Worm (Caenorhabditis elegans): ENCODE data around the gene F47B8.2.

DNA sequence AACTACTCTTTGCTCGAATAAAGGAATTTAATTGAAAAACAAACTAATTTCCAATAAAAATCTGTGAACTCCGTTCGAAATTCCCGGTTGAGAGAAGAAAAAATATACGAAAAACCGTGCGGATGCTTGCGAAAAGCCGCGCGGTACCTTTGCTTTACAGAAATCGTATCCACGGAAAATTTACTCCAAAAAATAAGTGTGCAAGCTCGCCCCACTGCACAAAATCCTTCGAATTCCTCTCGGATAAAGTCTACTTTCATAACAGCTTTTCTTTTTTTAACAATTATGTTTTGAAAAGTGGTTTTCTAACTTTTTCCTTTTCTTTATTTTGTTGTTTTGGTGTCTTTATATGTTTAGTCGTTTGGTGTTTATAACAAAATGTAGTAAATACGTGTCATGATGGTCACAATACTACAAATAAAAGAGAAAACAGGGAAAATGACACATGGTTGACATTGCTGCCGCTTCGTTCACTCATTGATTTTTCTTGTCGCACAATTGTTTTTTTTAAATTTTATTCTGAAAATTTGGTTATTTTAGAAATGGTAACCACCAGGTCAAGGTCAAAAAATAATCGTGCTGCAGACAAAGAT lies 30.9 kb upstream of the F47B8.2 start, which contains the start of gene cept-2:
- TF ChIP-seq T22C8.4 (GFP tag; IDR thresholded peaks at IDR 0.05) (no peak), ztf-23 (GFP tag; IDR thresholded peaks at IDR 0.05) (peak; percentile 77), ref-1 (GFP tag; conservative IDR thresholded peaks at IDR 0.05) (no peak)
